Fruit fly (Drosophila melanogaster) whole organism, embryonic: Measurements from ENCODE around the gene CG5850.

Source experiments
- CG10366 ChIP-seq: fragments of 200-800 bp; sonication (Bioruptor generic); IDR thresholded peaks from 2 replicates; pipeline ENCODE4 v1.3.6; 2022; ENCODE audit warnings: missing biosample characterization, missing genetic modification characterization
- CG11696 ChIP-seq: fragments of 200-800 bp; sonication (Bioruptor generic); IDR thresholded peaks from 2 replicates; pipeline ENCODE4 v1.3.6; 2022; ENCODE audit warnings: missing biosample characterization, missing genetic modification characterization
- CG13123 ChIP-seq: fragments of 200-800 bp; sonication (Bioruptor generic); optimal IDR thresholded peaks from 2 replicates; lab custom pipeline; 2016; ENCODE audit warnings: missing biosample characterization, missing genetic modification characterization
- CG14014 ChIP-seq: fragments of 200-800 bp; sonication (Bioruptor generic); IDR thresholded peaks from 2 replicates; pipeline ENCODE4 v1.3.6; 2022; ENCODE audit warnings: missing biosample characterization, missing genetic modification characterization
- CG14710 ChIP-seq: fragments of 200-800 bp; sonication (Bioruptor generic); optimal IDR thresholded peaks from 3 replicates; lab custom pipeline; 2019; ENCODE audit warnings: missing biosample characterization, mild to moderate bottlenecking, missing genetic modification characterization, moderate library complexity
- CG1602 ChIP-seq: fragments of 200-800 bp; sonication (Bioruptor generic); optimal IDR thresholded peaks from 3 replicates; lab custom pipeline; 2016; ENCODE audit warnings: missing biosample characterization, missing genetic modification characterization
- CG16863 ChIP-seq: fragments of 200-800 bp; sonication (Bioruptor generic); optimal IDR thresholded peaks from 3 replicates; lab custom pipeline; 2016; ENCODE audit warnings: missing biosample characterization, missing genetic modification characterization
- CG31388 ChIP-seq: fragments of 200-800 bp; sonication (Bioruptor generic); optimal IDR thresholded peaks from 2 replicates; lab custom pipeline; 2016; ENCODE audit warnings: missing biosample characterization, missing genetic modification characterization
- CG42726 ChIP-seq: fragments of 200-800 bp; sonication (Bioruptor generic); IDR thresholded peaks from 2 replicates; pipeline ENCODE4 v1.3.6; 2022; ENCODE audit warnings: missing biosample characterization, missing genetic modification characterization; ENCODE audit not compliant: partially characterized antibody
- CG7271 ChIP-seq: fragments of 200-800 bp; sonication (Bioruptor generic); optimal IDR thresholded peaks from 2 replicates; lab custom pipeline; 2018; ENCODE audit warnings: missing biosample characterization, mild to moderate bottlenecking, missing genetic modification characterization, moderate library complexity
- CG7745 ChIP-seq: fragments of 200-800 bp; sonication (Bioruptor generic); optimal IDR thresholded peaks from 2 replicates; lab custom pipeline; 2018; ENCODE audit warnings: missing biosample characterization, mild to moderate bottlenecking, missing genetic modification characterization, moderate library complexity
- CTCF ChIP-seq: fragments of 200-800 bp; sonication (Bioruptor generic); optimal IDR thresholded peaks from 2 replicates; lab custom pipeline; 2017; ENCODE audit warnings: missing biosample characterization, mild to moderate bottlenecking, missing genetic modification characterization, moderate library complexity
- D ChIP-seq, 2 experiments: fragments of 200-800 bp in 1 of 2; fragments of >200 bp in 1 of 2; sonication (Bioruptor generic) in 1 of 2; optimal IDR thresholded peaks; 2 replicates in 1 of 2; 3 replicates in 1 of 2; lab custom pipeline; 2017; ENCODE audit warnings: mild to moderate bottlenecking in 1 of 2, missing biosample characterization in 1 of 2, missing genetic modification characterization in 1 of 2, missing genetic modification reagents in 1 of 2
- Ets65A ChIP-seq: fragments of 200-800 bp; sonication (Bioruptor generic); peaks from one replicate; lab custom pipeline; 2016; ENCODE audit warnings: missing biosample characterization, missing genetic modification characterization
- Fer1 ChIP-seq: fragments of 200-800 bp; sonication (Bioruptor generic); optimal IDR thresholded peaks from 2 replicates; lab custom pipeline; 2017; ENCODE audit warnings: missing biosample characterization, mild to moderate bottlenecking, missing genetic modification characterization
- Fer3 ChIP-seq: fragments of 200-800 bp; sonication (Bioruptor generic); optimal IDR thresholded peaks from 2 replicates; lab custom pipeline; 2018; ENCODE audit warnings: missing biosample characterization, mild to moderate bottlenecking, missing genetic modification characterization, moderate library complexity
- HLH3B ChIP-seq: fragments of 200-800 bp; sonication (Bioruptor generic); IDR thresholded peaks from 2 replicates; pipeline ENCODE4 v1.3.6; 2022; ENCODE audit warnings: missing biosample characterization, missing genetic modification characterization
- Hr3 ChIP-seq: fragments of 200-800 bp; sonication (Bioruptor generic); optimal IDR thresholded peaks from 3 replicates; lab custom pipeline; 2016; ENCODE audit warnings: missing biosample characterization, missing genetic modification characterization
- Myb ChIP-seq: fragments of 200-800 bp; sonication (Bioruptor generic); optimal IDR thresholded peaks from 2 replicates; lab custom pipeline; 2016; ENCODE audit warnings: missing biosample characterization, missing genetic modification characterization
- NK7.1 ChIP-seq: fragments of 200-800 bp; sonication (Bioruptor generic); optimal IDR thresholded peaks from 3 replicates; lab custom pipeline; 2016; ENCODE audit warnings: missing biosample characterization, missing genetic modification characterization
- Nf-YC ChIP-seq: fragments of 200-800 bp; optimal IDR thresholded peaks from 3 replicates; lab custom pipeline; 2019; ENCODE audit warnings: missing biosample characterization, mild to moderate bottlenecking, missing genetic modification characterization, moderate library complexity
- Rfx ChIP-seq: fragments of 200-800 bp; sonication (Bioruptor generic); IDR thresholded peaks from 2 replicates; pipeline ENCODE4 v1.3.6; 2022; ENCODE audit warnings: missing biosample characterization, missing genetic modification characterization
- Stat92E ChIP-seq, 3 experiments: fragments of >200 bp in 2 of 3; fragments of 200-800 bp in 1 of 3; sonication (Bioruptor generic) in 1 of 3; optimal IDR thresholded peaks; 2 replicates each; lab custom pipeline; 2017 to 2019; ENCODE audit warnings: missing biosample characterization in 3 of 3, missing genetic modification characterization in 3 of 3, mild to moderate bottlenecking in 1 of 3, moderate library complexity in 1 of 3
- TFAM ChIP-seq: fragments of 200-800 bp; sonication (Bioruptor generic); optimal IDR thresholded peaks from 2 replicates; lab custom pipeline; 2017; ENCODE audit warnings: missing biosample characterization, missing genetic modification characterization, inconsistent platforms
- Taf1 ChIP-seq: fragments of 200-800 bp; sonication (Bioruptor generic); IDR thresholded peaks from 2 replicates; pipeline ENCODE4 v1.3.6; 2022; ENCODE audit warnings: missing biosample characterization, missing genetic modification characterization
- cg ChIP-seq: fragments of 200-800 bp; sonication (Bioruptor generic); optimal IDR thresholded peaks from 3 replicates; lab custom pipeline; 2019; ENCODE audit warnings: missing biosample characterization, mild to moderate bottlenecking, missing genetic modification characterization, moderate library complexity
- chm ChIP-seq: fragments of 200-800 bp; sonication (Bioruptor generic); IDR thresholded peaks from 2 replicates; pipeline ENCODE4 v1.3.6; 2022; ENCODE audit warnings: missing biosample characterization, missing genetic modification characterization
- ci ChIP-seq: fragments of 200-800 bp; sonication (Bioruptor generic); IDR thresholded peaks from 3 replicates; pipeline ENCODE4 v1.3.6; 2022; ENCODE audit warnings: missing biosample characterization, missing genetic modification characterization
- crc ChIP-seq: fragments of 200-800 bp; sonication (Bioruptor generic); optimal IDR thresholded peaks from 2 replicates; lab custom pipeline; 2016; ENCODE audit warnings: missing biosample characterization, missing genetic modification characterization
- cwo ChIP-seq: fragments of 200-800 bp; sonication (Bioruptor generic); optimal IDR thresholded peaks from 3 replicates; lab custom pipeline; 2017; ENCODE audit warnings: missing biosample characterization, missing genetic modification characterization, mild to moderate bottlenecking, moderate library complexity, missing genetic modification reagents
- da ChIP-seq: fragments of 200-800 bp; sonication (Bioruptor generic); optimal IDR thresholded peaks from 2 replicates; lab custom pipeline; 2016; ENCODE audit warnings: missing biosample characterization, missing genetic modification characterization
- ems ChIP-seq: fragments of 200-800 bp; sonication (Bioruptor generic); optimal IDR thresholded peaks from 3 replicates; lab custom pipeline; 2016; ENCODE audit warnings: missing biosample characterization, missing genetic modification characterization
- esg ChIP-seq: fragments of 200-800 bp; sonication (Bioruptor generic); conservative IDR thresholded peaks from 2 replicates; pipeline ENCODE4 v1.3.6; 2022; ENCODE audit warnings: missing biosample characterization, missing genetic modification characterization
- fd102C ChIP-seq: fragments of 200-800 bp; sonication (Bioruptor generic); optimal IDR thresholded peaks from 2 replicates; lab custom pipeline; 2018; ENCODE audit warnings: missing biosample characterization, mild to moderate bottlenecking, missing genetic modification characterization, moderate library complexity
- fu2 ChIP-seq: fragments of 200-800 bp; sonication (Bioruptor generic); optimal IDR thresholded peaks from 2 replicates; lab custom pipeline; 2016; ENCODE audit warnings: missing biosample characterization, missing genetic modification characterization
- gcm ChIP-seq: fragments of 200-800 bp; sonication (Bioruptor generic); optimal IDR thresholded peaks from 2 replicates; lab custom pipeline; 2019; ENCODE audit warnings: missing biosample characterization, mild to moderate bottlenecking, missing genetic modification characterization, moderate library complexity
- nmo ChIP-seq: fragments of 200-800 bp; sonication (Bioruptor generic); optimal IDR thresholded peaks from 2 replicates; lab custom pipeline; 2018; ENCODE audit warnings: missing biosample characterization, mild to moderate bottlenecking, missing genetic modification characterization, moderate library complexity
- nom ChIP-seq: fragments of 200-800 bp; sonication (Bioruptor generic); optimal IDR thresholded peaks from 2 replicates; lab custom pipeline; 2017; ENCODE audit warnings: missing biosample characterization, missing genetic modification characterization, mild to moderate bottlenecking, moderate library complexity, missing genetic modification reagents
- pan ChIP-seq, 4 experiments: fragments of >200 bp in 3 of 4; fragments of 200-800 bp in 1 of 4; sonication (Bioruptor generic) in 1 of 4; optimal IDR thresholded peaks in 3 of 4; IDR thresholded peaks in 1 of 4; 2 replicates each; pipeline versions ENCODE4 v1.3.6 to Lab custom; 2017 to 2022; ENCODE audit warnings: missing biosample characterization in 2 of 4, missing genetic modification characterization in 2 of 4, mixed read lengths in 1 of 4
- pb ChIP-seq: fragments of 200-800 bp; sonication (Bioruptor generic); optimal IDR thresholded peaks from 3 replicates; lab custom pipeline; 2016; ENCODE audit warnings: missing biosample characterization, missing genetic modification characterization
- psq ChIP-seq: fragments of 200-800 bp; sonication (Bioruptor generic); optimal IDR thresholded peaks from 2 replicates; lab custom pipeline; 2017; ENCODE audit warnings: missing biosample characterization, missing genetic modification characterization
- pzg ChIP-seq: fragments of 200-800 bp; sonication (Bioruptor generic); optimal IDR thresholded peaks from 3 replicates; lab custom pipeline; 2018; ENCODE audit warnings: missing biosample characterization, mild to moderate bottlenecking, missing genetic modification characterization, moderate library complexity
- repo ChIP-seq: fragments of 200-800 bp; sonication (Bioruptor generic); optimal IDR thresholded peaks from 2 replicates; lab custom pipeline; 2016; ENCODE audit warnings: missing biosample characterization, missing genetic modification characterization
- sug ChIP-seq: fragments of 200-800 bp; optimal IDR thresholded peaks from 2 replicates; lab custom pipeline; 2019; ENCODE audit warnings: missing biosample characterization, mild to moderate bottlenecking, missing genetic modification characterization, moderate library complexity
- toy ChIP-seq: fragments of 200-800 bp; sonication (Bioruptor generic); IDR thresholded peaks from 2 replicates; pipeline ENCODE4 v1.3.6; 2022; ENCODE audit warnings: missing biosample characterization, missing genetic modification characterization
- unc-4 ChIP-seq: fragments of 200-800 bp; sonication (Bioruptor generic); IDR thresholded peaks from 2 replicates; pipeline ENCODE4 v1.3.6; 2022; ENCODE audit warnings: missing biosample characterization, missing genetic modification characterization; ENCODE audit not compliant: partially characterized antibody
- wdn ChIP-seq: fragments of 200-800 bp; sonication (Bioruptor generic); IDR thresholded peaks from 2 replicates; pipeline ENCODE4 v1.3.6; 2022; ENCODE audit warnings: missing biosample characterization, missing genetic modification characterization
- zfh1 ChIP-seq: fragments of 200-800 bp; sonication (Bioruptor generic); IDR thresholded peaks from 3 replicates; pipeline ENCODE4 v1.3.6; 2022; ENCODE audit warnings: missing biosample characterization, missing genetic modification characterization

The CG5850 gene

DNA sequence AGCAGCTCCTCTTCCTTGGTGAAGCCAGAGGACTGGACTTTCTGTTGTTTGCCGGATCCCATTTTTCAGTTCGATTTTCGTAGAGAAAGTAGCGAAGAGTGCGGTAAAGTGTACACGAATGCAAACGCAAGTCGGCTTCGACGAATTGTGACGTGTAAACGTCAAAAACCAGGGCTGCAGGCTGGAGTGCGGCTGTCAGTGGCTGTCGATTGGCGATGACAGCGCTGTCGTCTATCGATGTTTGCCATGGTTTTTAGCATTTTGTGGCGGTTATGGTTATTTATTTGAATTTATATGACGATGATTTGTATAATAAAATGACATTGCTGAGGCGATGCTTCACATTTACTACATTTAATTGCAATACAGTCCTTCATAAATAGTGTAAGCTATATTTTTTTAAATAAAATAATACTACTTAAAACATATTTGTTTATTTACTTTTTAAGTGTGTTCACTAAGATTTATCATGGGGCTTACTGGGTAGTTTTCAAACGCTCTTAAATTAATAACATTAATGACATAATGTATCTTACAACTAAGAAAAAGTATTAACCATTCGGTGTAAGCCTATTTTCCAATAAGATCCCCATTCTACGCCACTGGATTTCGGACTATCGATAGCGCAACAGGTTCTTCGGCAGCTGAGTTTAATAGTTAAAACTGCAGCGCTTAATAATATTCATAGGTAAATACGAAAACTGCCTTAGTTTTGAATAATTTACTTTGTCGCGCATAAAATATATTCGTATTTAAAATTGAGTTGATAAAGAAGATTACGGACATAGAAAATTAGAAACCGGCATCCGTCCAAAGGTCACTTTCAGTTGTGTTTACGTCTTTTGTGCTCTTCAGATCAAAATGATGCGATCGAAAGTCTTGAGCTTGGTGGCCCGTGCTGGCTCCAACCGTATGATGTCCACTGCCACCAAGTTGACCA is 45.5 kb downstream of the CG5850 start, which contains the start of the genes CG5885 and CG4598 (continued):
- TF ChIP-seq cg (GFP tag; lab: Kevin White, UChicago), result no peak
- peak; percentile 76 for TF ChIP-seq CG42726 (GFP tag; lab: Robert Waterston, UW)
- TF ChIP-seq ci (GFP tag; lab: Robert Waterston, UW), result peak; percentile 85
- TF ChIP-seq chm (GFP tag; lab: Robert Waterston, UW), result peak; percentile 61
- TF ChIP-seq crc, result peak; percentile 22
- TF ChIP-seq CG13123 (GFP tag; lab: Kevin White, UChicago), result peak; percentile 26
- TF ChIP-seq CG16863 (GFP tag; lab: Kevin White, UChicago), result peak; percentile 27
- TF ChIP-seq nmo (GFP tag; lab: Kevin White, UChicago), result peak; percentile 61
- TF ChIP-seq NK7.1, result no peak
- no peak; the same call in 1 of the 2 replicates for TF ChIP-seq HLH3B (GFP tag; lab: Robert Waterston, UW)
- peak; percentile 38 for TF ChIP-seq gcm (GFP tag; lab: Kevin White, UChicago)
- TF ChIP-seq Ets65A (GFP tag; lab: Kevin White, UChicago), result peak; percentile 87
- 0 out of 2 replicates have a peak, but pooled peaks have one; percentile 28 for TF ChIP-seq CG11696 (GFP tag; lab: Robert Waterston, UW)
- peak; percentile 96 for TF ChIP-seq nom (GFP tag; lab: Kevin White, UChicago)
- peak in 1 of 3 experiments; percentile 52 for TF ChIP-seq Stat92E (GFP tag; optimal IDR thresholded peaks at IDR 0.05; lab: Kevin White, UChicago)
- no peak for TF ChIP-seq CTCF (GFP tag; lab: Kevin White, UChicago)
- peak; percentile 84 for TF ChIP-seq Myb (GFP tag; lab: Kevin White, UChicago)
- peak; percentile 70 for TF ChIP-seq CG10366 (GFP tag; lab: Robert Waterston, UW)
- peak; percentile 70 for TF ChIP-seq sug (tag; lab: Kevin White, UChicago)
- peak; percentile 90 for TF ChIP-seq pzg (GFP tag; lab: Kevin White, UChicago)
- peak; percentile 15 for TF ChIP-seq cwo (GFP tag; lab: Kevin White, UChicago)
- TF ChIP-seq repo (GFP tag; lab: Kevin White, UChicago), result no peak
- TF ChIP-seq wdn (GFP tag; lab: Robert Waterston, UW), result no peak
- TF ChIP-seq CG31388 (GFP tag; lab: Kevin White, UChicago), result no peak
- peak; percentile 59 for TF ChIP-seq Fer3
- peak; percentile 80 for TF ChIP-seq Rfx (GFP tag; lab: Robert Waterston, UW)
- TF ChIP-seq psq, result peak; percentile 42
- peak; percentile 67 for TF ChIP-seq Nf-YC (tag; lab: Kevin White, UChicago)
- TF ChIP-seq pb (GFP tag; lab: Kevin White, UChicago), result no peak
- TF ChIP-seq toy (GFP tag; lab: Robert Waterston, UW), result no peak
- no peak for TF ChIP-seq pan (optimal IDR thresholded peaks at IDR 0.05; lab: Kevin White, UChicago)
- TF ChIP-seq pan (GFP tag; optimal IDR thresholded peaks at IDR 0.05 in 1 of 2, IDR thresholded peaks at IDR 0.05 in 1 of 2), result peak in 1 of 2 experiments; percentile 64
- peak; percentile 69 for TF ChIP-seq CG1602 (GFP tag; lab: Kevin White, UChicago)
- peak; percentile 37; the same call in 1 of the 2 replicates for TF ChIP-seq esg (GFP tag; lab: Robert Waterston, UW)
- TF ChIP-seq D (optimal IDR thresholded peaks at IDR 0.05; lab: Kevin White, UChicago), result no peak
- TF ChIP-seq D (GFP tag; optimal IDR thresholded peaks at IDR 0.05; lab: Kevin White, UChicago), result peak; percentile 34
- TF ChIP-seq zfh1 (GFP tag; lab: Robert Waterston, UW), result peak; percentile 69
- TF ChIP-seq Taf1 (GFP tag; lab: Robert Waterston, UW), result peak; percentile 55; the same call in 1 of the 2 replicates
- TF ChIP-seq TFAM (GFP tag; lab: Kevin White, UChicago), result no peak
- peak; percentile 64 for TF ChIP-seq CG14710 (tag; lab: Kevin White, UChicago)
- TF ChIP-seq fd102C (GFP tag; lab: Kevin White, UChicago), result no peak
- TF ChIP-seq Fer1, result peak; percentile 48
- TF ChIP-seq fu2 (GFP tag; lab: Kevin White, UChicago), result no peak
- TF ChIP-seq unc-4 (GFP tag; lab: Robert Waterston, UW), result peak; percentile 80
- no peak for TF ChIP-seq CG7271 (tag; lab: Kevin White, UChicago)
- no peak for TF ChIP-seq da
- TF ChIP-seq ems (GFP tag; lab: Kevin White, UChicago), result peak; percentile 11
- TF ChIP-seq CG7745, result no peak
- TF ChIP-seq CG14014, result peak; percentile 59
- peak; percentile 72 for TF ChIP-seq Hr3 (GFP tag; lab: Kevin White, UChicago)
